Worm (Caenorhabditis elegans) whole organism, L1 larva: ENCODE results near the gene W09D10.4.

Experiments
- C34B4.2 ChIP-seq: sonication (generic microtip); optimal IDR thresholded peaks from 2 replicates; lab custom pipeline; 2017; ENCODE audit warnings: mild to moderate bottlenecking, missing genetic modification characterization, missing compliant biosample characterization
- F16B12.6 ChIP-seq: fragments of 150-350 bp; optimal IDR thresholded peaks from 2 replicates; lab custom pipeline; 2014; ENCODE audit warnings: missing biosample characterization, missing genetic modification characterization
- Y116A8C.19 ChIP-seq: sonication (generic microtip); optimal IDR thresholded peaks from 2 replicates; lab custom pipeline; 2016; ENCODE audit warnings: missing compliant biosample characterization, missing genetic modification characterization, borderline replicate concordance
- aha-1 ChIP-seq: fragments of 150-350 bp; optimal IDR thresholded peaks from 2 replicates; lab custom pipeline; 2014; ENCODE audit warnings: missing biosample characterization, missing genetic modification characterization
- aly-2 ChIP-seq: fragments of 150-350 bp; optimal IDR thresholded peaks from 2 replicates; lab custom pipeline; 2014; ENCODE audit warnings: missing biosample characterization, missing genetic modification characterization
- ama-1 ChIP-seq: fragments of 150-350 bp; optimal IDR thresholded peaks from 2 replicates; lab custom pipeline; 2014
- blmp-1 ChIP-seq: fragments of 150-350 bp; optimal IDR thresholded peaks from 2 replicates; lab custom pipeline; 2014; ENCODE audit warnings: missing biosample characterization, missing genetic modification characterization
- ceh-8 ChIP-seq: fragments of 200-800 bp; sonication (Bioruptor generic); optimal IDR thresholded peaks from 2 replicates; lab custom pipeline; 2018; ENCODE audit warnings: mild to moderate bottlenecking, missing genetic modification characterization, moderate library complexity, missing compliant biosample characterization
- ceh-82 ChIP-seq, 3 experiments: fragments of 150-350 bp in 1 of 3; sonication (generic microtip) in 2 of 3; optimal IDR thresholded peaks; 2 replicates each; lab custom pipeline; 2014 to 2017; ENCODE audit warnings: missing biosample characterization in 3 of 3, missing genetic modification characterization in 3 of 3
- ceh-88 ChIP-seq: fragments of 200-800 bp; sonication (Bioruptor generic); IDR thresholded peaks from 2 replicates; pipeline ENCODE4 v1.3.6; 2022; ENCODE audit warnings: missing genetic modification characterization, missing compliant biosample characterization
- ceh-90 ChIP-seq: sonication (generic microtip); optimal IDR thresholded peaks from 2 replicates; lab custom pipeline; 2016; ENCODE audit warnings: missing genetic modification characterization, missing compliant biosample characterization
- dpl-1 ChIP-seq, 3 experiments: fragments of 150-350 bp in 2 of 3; sonication (generic microtip) in 1 of 3; optimal IDR thresholded peaks; 2 replicates each; lab custom pipeline; 2014 to 2017; ENCODE audit warnings: missing biosample characterization in 3 of 3, missing genetic modification characterization in 3 of 3, missing genetic modification reagents in 3 of 3
- dsc-1 ChIP-seq: sonication (generic microtip); optimal IDR thresholded peaks from 2 replicates; lab custom pipeline; 2016; ENCODE audit warnings: mild to moderate bottlenecking, missing genetic modification characterization, missing compliant biosample characterization
- efl-1 ChIP-seq, 4 experiments: fragments of 150-350 bp; optimal IDR thresholded peaks in 3 of 4; peaks in 1 of 4; 1 replicate in 1 of 4; 2 replicates in 3 of 4; lab custom pipeline; 2014; ENCODE audit warnings: missing biosample characterization in 2 of 4, missing genetic modification characterization in 2 of 4, missing genetic modification reagents in 2 of 4
- egl-27 ChIP-seq, 2 experiments: fragments of 150-350 bp in 1 of 2; sonication (generic microtip); optimal IDR thresholded peaks; 3 replicates each; lab custom pipeline; 2017 to 2018; ENCODE audit warnings: missing biosample characterization in 2 of 2, missing genetic modification characterization in 2 of 2, missing genetic modification reagents in 2 of 2
- elt-2 ChIP-seq: sonication (generic microtip); optimal IDR thresholded peaks from 2 replicates; lab custom pipeline; 2016; ENCODE audit warnings: missing genetic modification characterization, mild to moderate bottlenecking, inconsistent platforms, missing compliant biosample characterization, missing genetic modification reagents
- elt-3 ChIP-seq, 6 experiments: fragments of 150-350 bp in 1 of 6; sonication (generic microtip); optimal IDR thresholded peaks; 2 replicates each; lab custom pipeline; 2017 to 2018; ENCODE audit warnings: missing biosample characterization in 6 of 6, missing genetic modification characterization in 6 of 6, inconsistent platforms in 1 of 6
- ets-5 ChIP-seq: fragments of 200-800 bp; sonication (Bioruptor generic); IDR thresholded peaks from 2 replicates; pipeline ENCODE4 v1.3.6; 2022; ENCODE audit warnings: missing genetic modification characterization, missing compliant biosample characterization
- fkh-10 ChIP-seq: sonication (generic microtip); optimal IDR thresholded peaks from 2 replicates; lab custom pipeline; 2017; ENCODE audit warnings: missing biosample characterization, missing genetic modification reagents, missing genetic modification characterization
- fos-1 ChIP-seq: fragments of 150-350 bp; optimal IDR thresholded peaks from 2 replicates; lab custom pipeline; 2014; ENCODE audit warnings: missing biosample characterization, missing genetic modification characterization
- grh-1 ChIP-seq: fragments of 200-800 bp; sonication (Bioruptor generic); IDR thresholded peaks from 2 replicates; pipeline ENCODE4 v1.3.6; 2022; ENCODE audit warnings: missing genetic modification reagents, missing genetic modification characterization, missing compliant biosample characterization
- hlh-4 ChIP-seq: sonication (generic microtip); optimal IDR thresholded peaks from 2 replicates; lab custom pipeline; 2016; ENCODE audit warnings: mild to moderate bottlenecking, missing genetic modification characterization, missing compliant biosample characterization
- irx-1 ChIP-seq: sonication (generic microtip); optimal IDR thresholded peaks from 2 replicates; lab custom pipeline; 2016; ENCODE audit warnings: missing genetic modification characterization, missing compliant biosample characterization
- jun-1 ChIP-seq: fragments of 150-350 bp; optimal IDR thresholded peaks from 2 replicates; lab custom pipeline; 2014; ENCODE audit warnings: missing biosample characterization, missing genetic modification reagents, missing genetic modification characterization
- lin-13 ChIP-seq: fragments of 150-350 bp; optimal IDR thresholded peaks from 2 replicates; lab custom pipeline; 2014; ENCODE audit warnings: missing biosample characterization, missing genetic modification reagents, missing genetic modification characterization
- lin-35 ChIP-seq, 2 experiments: fragments of 150-350 bp; optimal IDR thresholded peaks; 2 replicates each; lab custom pipeline; 2014; ENCODE audit warnings: missing biosample characterization in 2 of 2, missing genetic modification characterization in 2 of 2, missing genetic modification reagents in 2 of 2
- lin-39 ChIP-seq: fragments of 150-350 bp; optimal IDR thresholded peaks from 2 replicates; lab custom pipeline; 2014; ENCODE audit warnings: missing biosample characterization, missing genetic modification reagents, missing genetic modification characterization
- lsy-2 ChIP-seq, 2 experiments: fragments of 150-350 bp; optimal IDR thresholded peaks; 2 replicates each; lab custom pipeline; 2014; ENCODE audit warnings: missing biosample characterization in 2 of 2, missing genetic modification characterization in 2 of 2
- mab-9 ChIP-seq: fragments of 200-800 bp; sonication (Bioruptor generic); IDR thresholded peaks from 2 replicates; pipeline ENCODE4 v1.3.6; 2022; ENCODE audit warnings: missing genetic modification reagents, missing genetic modification characterization, missing compliant biosample characterization
- mef-2 ChIP-seq: fragments of 150-350 bp; optimal IDR thresholded peaks from 2 replicates; lab custom pipeline; 2014; ENCODE audit warnings: missing biosample characterization, missing genetic modification characterization
- mep-1 ChIP-seq: fragments of 150-350 bp; optimal IDR thresholded peaks from 2 replicates; lab custom pipeline; 2014; ENCODE audit warnings: missing biosample characterization, missing genetic modification characterization
- nhr-20 ChIP-seq: sonication (generic microtip); optimal IDR thresholded peaks from 2 replicates; lab custom pipeline; 2016; ENCODE audit warnings: mild to moderate bottlenecking, missing genetic modification characterization, missing compliant biosample characterization
- nhr-237 ChIP-seq: fragments of 150-350 bp; optimal IDR thresholded peaks from 2 replicates; lab custom pipeline; 2014; ENCODE audit warnings: missing biosample characterization, missing genetic modification characterization
- nhr-28 ChIP-seq: fragments of 150-350 bp; optimal IDR thresholded peaks from 2 replicates; lab custom pipeline; 2014; ENCODE audit warnings: missing biosample characterization, missing genetic modification characterization
- nhr-71 ChIP-seq: sonication (generic microtip); optimal IDR thresholded peaks from 2 replicates; lab custom pipeline; 2016; ENCODE audit warnings: mild to moderate bottlenecking, missing genetic modification characterization, moderate library complexity, missing compliant biosample characterization
- nhr-77 ChIP-seq: fragments of 150-350 bp; optimal IDR thresholded peaks from 2 replicates; lab custom pipeline; 2014; ENCODE audit warnings: missing biosample characterization, missing genetic modification characterization
- nhr-84 ChIP-seq: sonication (generic microtip); optimal IDR thresholded peaks from 2 replicates; lab custom pipeline; 2017; ENCODE audit warnings: missing biosample characterization, missing genetic modification characterization
- nhr-85 ChIP-seq: sonication (generic microtip); peaks from one replicate; lab custom pipeline; 2016; ENCODE audit warnings: missing genetic modification characterization, inconsistent platforms, missing compliant biosample characterization
- nhr-90 ChIP-seq: sonication (generic microtip); optimal IDR thresholded peaks from 2 replicates; lab custom pipeline; 2016; ENCODE audit warnings: mild to moderate bottlenecking, missing genetic modification characterization, missing compliant biosample characterization; ENCODE audit not compliant: poor library complexity
- pag-3 ChIP-seq: sonication (generic microtip); optimal IDR thresholded peaks from 2 replicates; lab custom pipeline; 2017; ENCODE audit warnings: missing genetic modification characterization, mild to moderate bottlenecking, missing compliant biosample characterization, antibody characterized with exemption, borderline replicate concordance; ENCODE audit not compliant: insufficient read depth
- pqm-1 ChIP-seq: sonication (generic microtip); optimal IDR thresholded peaks from 3 replicates; lab custom pipeline; 2017; ENCODE audit warnings: missing biosample characterization, missing genetic modification characterization
- rnt-1 ChIP-seq: sonication (generic microtip); optimal IDR thresholded peaks from 2 replicates; lab custom pipeline; 2016; ENCODE audit warnings: mild to moderate bottlenecking, missing genetic modification characterization, moderate library complexity, missing compliant biosample characterization
- skn-1 ChIP-seq: fragments of 150-350 bp; optimal IDR thresholded peaks from 2 replicates; lab custom pipeline; 2014; ENCODE audit warnings: missing biosample characterization, missing genetic modification characterization
- snpc-4 ChIP-seq: fragments of 150-350 bp; optimal IDR thresholded peaks from 2 replicates; lab custom pipeline; 2014; ENCODE audit warnings: missing biosample characterization, missing genetic modification characterization
- sox-4 ChIP-seq: sonication (generic microtip); optimal IDR thresholded peaks from 2 replicates; lab custom pipeline; 2016; ENCODE audit warnings: missing genetic modification characterization, missing compliant biosample characterization
- sptf-1 ChIP-seq: fragments of 150-350 bp; optimal IDR thresholded peaks from 2 replicates; lab custom pipeline; 2014; ENCODE audit warnings: missing biosample characterization, missing genetic modification characterization
- swsn-7 ChIP-seq: sonication (generic microtip); optimal IDR thresholded peaks from 2 replicates; lab custom pipeline; 2016; ENCODE audit warnings: missing genetic modification characterization, missing compliant biosample characterization
- unc-130 ChIP-seq: fragments of 150-350 bp; optimal IDR thresholded peaks from 2 replicates; lab custom pipeline; 2017; ENCODE audit warnings: missing biosample characterization, missing genetic modification characterization, inconsistent platforms
- unc-86 ChIP-seq: sonication (generic microtip); optimal IDR thresholded peaks from 2 replicates; lab custom pipeline; 2016; ENCODE audit warnings: missing genetic modification characterization, missing compliant biosample characterization
- unc-98 ChIP-seq: fragments of 200-800 bp; sonication (Bioruptor generic); IDR thresholded peaks from 2 replicates; pipeline ENCODE4 v1.3.6; 2022; ENCODE audit warnings: missing genetic modification characterization, missing compliant biosample characterization
- vab-15 ChIP-seq: sonication (generic microtip); optimal IDR thresholded peaks from 2 replicates; lab custom pipeline; 2017; ENCODE audit warnings: missing genotype, mild to moderate bottlenecking, missing genetic modification characterization, missing compliant biosample characterization
- zip-4 ChIP-seq: fragments of 200-800 bp; sonication (Bioruptor generic); optimal IDR thresholded peaks from 2 replicates; lab custom pipeline; 2018; ENCODE audit warnings: mild to moderate bottlenecking, missing genetic modification characterization, moderate library complexity, missing compliant biosample characterization
- ztf-4 ChIP-seq: fragments of 150-350 bp; optimal IDR thresholded peaks from 2 replicates; lab custom pipeline; 2014; ENCODE audit warnings: missing biosample characterization, missing genetic modification characterization

The W09D10.4 gene

DNA sequence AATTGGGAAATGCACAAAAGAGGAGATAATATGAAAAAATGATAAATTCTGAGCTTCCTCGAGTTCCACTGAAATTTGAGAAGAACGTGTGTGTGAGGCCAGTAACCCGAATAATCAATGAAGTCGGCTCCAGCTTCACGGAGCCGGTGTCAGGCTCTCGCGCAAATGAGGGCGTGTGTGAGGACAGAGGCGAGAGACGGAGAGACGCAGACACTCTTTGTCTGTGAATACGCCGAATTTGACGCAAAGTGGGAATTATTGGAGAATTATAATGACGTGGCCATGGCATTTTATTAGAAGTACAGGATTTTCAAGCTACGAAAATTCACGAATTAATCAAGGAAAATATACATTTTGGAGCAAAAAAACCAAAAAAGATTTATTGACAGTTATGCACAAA lies 23.9 kb upstream of the W09D10.4 start (continued):
- TF ChIP-seq lin-13 (GFP tag; lab: Kevin White, UChicago) = no peak
- TF ChIP-seq ets-5 = no peak
- TF ChIP-seq pag-3 (tag; lab: Kevin White, UChicago) = no peak
- TF ChIP-seq sptf-1 (tag; lab: Kevin White, UChicago) = no peak
- no peak for TF ChIP-seq blmp-1 (tag; lab: Kevin White, UChicago)
- peak; percentile 8 for TF ChIP-seq skn-1 (tag; lab: Kevin White, UChicago)
- peak; percentile 53 for TF ChIP-seq mep-1
- peak; percentile 55 for TF ChIP-seq rnt-1 (tag; lab: Kevin White, UChicago)
- peak; percentile 64 to 68 for TF ChIP-seq lin-35 (GFP tag; optimal IDR thresholded peaks at IDR 0.05; lab: Kevin White, UChicago)
- peak; percentile 6 for TF ChIP-seq irx-1
- no peak for TF ChIP-seq grh-1
- no peak for TF ChIP-seq nhr-84 (tag; lab: Kevin White, UChicago)
- TF ChIP-seq swsn-7 (tag; lab: Kevin White, UChicago) = peak; percentile 53
- TF ChIP-seq nhr-28 = no peak
- TF ChIP-seq snpc-4 (tag; lab: Kevin White, UChicago) = no peak
- TF ChIP-seq fos-1 = peak; percentile 49
- no peak for TF ChIP-seq vab-15
- no peak for TF ChIP-seq elt-3 (tag; optimal IDR thresholded peaks at IDR 0.05; lab: Kevin White, UChicago)
- peak; percentile 88 for TF ChIP-seq F16B12.6 (tag; lab: Kevin White, UChicago)
- TF ChIP-seq nhr-90 (tag; lab: Kevin White, UChicago) = peak; percentile 17
- TF ChIP-seq ceh-88 (GFP tag; lab: Robert Waterston, UW) = no peak
- TF ChIP-seq aha-1 (tag; lab: Kevin White, UChicago) = no peak
- TF ChIP-seq nhr-77 (tag; lab: Kevin White, UChicago) = no peak
- TF ChIP-seq ceh-90 (tag; lab: Kevin White, UChicago) = no peak
- TF ChIP-seq pqm-1 (tag; lab: Kevin White, UChicago) = no peak
- peak; percentile 52 for TF ChIP-seq unc-86 (tag; lab: Kevin White, UChicago)
- TF ChIP-seq aly-2 (tag; lab: Kevin White, UChicago) = no peak
- peak; percentile 39 for TF ChIP-seq ama-1 (lab: Kevin White, UChicago)
- no peak for TF ChIP-seq zip-4 (GFP tag; lab: Kevin White, UChicago)
- TF ChIP-seq ceh-82 (tag; optimal IDR thresholded peaks at IDR 0.05; lab: Kevin White, UChicago) = peak in 2 of 3 experiments; percentile 21 to 60
- TF ChIP-seq hlh-4 (tag; lab: Kevin White, UChicago) = no peak
- no peak for TF ChIP-seq mef-2
- TF ChIP-seq Y116A8C.19 (tag; lab: Kevin White, UChicago) = no peak
- no peak for TF ChIP-seq elt-2 (tag; lab: Kevin White, UChicago)
- TF ChIP-seq fkh-10 (GFP tag; lab: Kevin White, UChicago) = no peak
- no peak for TF ChIP-seq ztf-4 (tag; lab: Kevin White, UChicago)
- TF ChIP-seq dsc-1 (tag; lab: Kevin White, UChicago) = peak; percentile 48
- no peak for TF ChIP-seq egl-27 (tag; optimal IDR thresholded peaks at IDR 0.05; lab: Kevin White, UChicago)
- peak; percentile 4 for TF ChIP-seq jun-1 (tag; lab: Kevin White, UChicago)
- TF ChIP-seq nhr-20 (tag; lab: Kevin White, UChicago) = peak; percentile 47
- TF ChIP-seq unc-98 (GFP tag; lab: Robert Waterston, UW) = no peak
- TF ChIP-seq dpl-1 (GFP tag; optimal IDR thresholded peaks at IDR 0.05; lab: Kevin White, UChicago) = peak in 2 of 3 experiments; percentile 35 to 66
- peak; percentile 65 for TF ChIP-seq nhr-71 (tag; lab: Kevin White, UChicago)
- TF ChIP-seq efl-1 (optimal IDR thresholded peaks at IDR 0.05; lab: Kevin White, UChicago) = peak; percentile 67 to 72
- peak in 1 of 2 experiments; percentile 58 for TF ChIP-seq efl-1 (GFP tag; optimal IDR thresholded peaks at IDR 0.05 in 1 of 2; lab: Kevin White, UChicago)
- no peak for TF ChIP-seq nhr-237 (tag; lab: Kevin White, UChicago)
- TF ChIP-seq lin-39 = no peak
- TF ChIP-seq mab-9 (GFP tag; lab: Robert Waterston, UW) = no peak
- no peak for TF ChIP-seq sox-4 (tag; lab: Kevin White, UChicago)
- TF ChIP-seq C34B4.2 = no peak
- peak; percentile 21 to 70 for TF ChIP-seq lsy-2 (tag; optimal IDR thresholded peaks at IDR 0.05; lab: Kevin White, UChicago)
- no peak for TF ChIP-seq ceh-8 (GFP tag; lab: Kevin White, UChicago)
- no peak for TF ChIP-seq unc-130
- TF ChIP-seq nhr-85 (tag; lab: Kevin White, UChicago) = peak; percentile 70
